Fruit fly (Drosophila melanogaster): ENCODE measurements around the gene Sec71.

The Sec71 gene

DNA sequence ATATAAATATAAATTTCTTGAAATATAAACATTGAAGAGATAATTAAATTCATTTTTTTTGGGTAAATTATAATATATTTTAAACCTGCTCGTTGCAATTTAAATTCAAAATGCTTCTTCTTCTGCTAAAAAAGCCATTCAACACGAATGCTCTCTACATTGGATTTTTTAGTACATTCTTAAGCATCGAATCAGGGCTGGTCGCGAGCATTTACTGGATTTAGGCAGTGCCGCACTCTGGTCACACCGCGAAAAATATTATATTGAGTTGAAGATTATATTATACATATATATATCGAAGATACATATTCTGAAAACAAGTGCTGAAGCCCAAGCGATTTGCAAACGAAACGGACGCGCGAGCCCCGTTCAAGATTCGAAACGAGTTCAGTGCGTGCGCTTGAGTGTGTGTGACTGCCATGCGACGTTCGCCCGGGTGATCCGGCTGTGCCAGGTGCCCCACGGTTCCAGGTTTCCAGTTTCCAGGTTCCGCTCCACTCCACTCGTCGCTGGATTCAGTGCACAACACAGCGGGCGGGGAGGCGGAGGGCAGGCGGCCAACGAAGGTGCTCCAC is 20.4 kb downstream of the Sec71 start, which contains the start of gene Sos (continued):
- TF ChIP-seq Pdp1 (GFP tag; optimal IDR thresholded peaks at IDR 0.05) (peak in 1 of 2 experiments; percentile 17), CG12236 (GFP tag; optimal IDR thresholded peaks at IDR 0.05) (no peak), ewg (GFP tag; optimal IDR thresholded peaks at IDR 0.05) (no peak), trem (tag; optimal IDR thresholded peaks at IDR 0.05) (peak; percentile 73), CG17186 (GFP tag; optimal IDR thresholded peaks at IDR 0.05) (peak; percentile 9), so (GFP tag; IDR thresholded peaks at IDR 0.05) (no peak), her (GFP tag; optimal IDR thresholded peaks at IDR 0.05) (no peak), CG15269 (tag; optimal IDR thresholded peaks at IDR 0.05) (no peak), CG2116 (GFP tag; optimal IDR thresholded peaks at IDR 0.05) (peak; percentile 38), crol (GFP tag; IDR thresholded peaks at IDR 0.05) (no peak), CG34422 (GFP tag; IDR thresholded peaks at IDR 0.05) (no peak), phol (tag; optimal IDR thresholded peaks at IDR 0.05) (peak; percentile 46), knrl (GFP tag; IDR thresholded peaks at IDR 0.05; ENCODE audit: partially characterized antibody) (peak; percentile 22; the same call in 1 of the 3 replicates), CG7928 (GFP tag; optimal IDR thresholded peaks at IDR 0.05) (peak; percentile 89), CG31365 (tag; optimal IDR thresholded peaks at IDR 0.05) (no peak), lov (optimal IDR thresholded peaks at IDR 0.05) (no peak), lov (GFP tag; IDR thresholded peaks at IDR 0.05) (no peak), CG14710 (tag; optimal IDR thresholded peaks at IDR 0.05) (peak; percentile 60), Dll (GFP tag; IDR thresholded peaks at IDR 0.05; ENCODE audit: partially characterized antibody) (0 out of 4 replicates have a peak, but pooled peaks have one; percentile 12), pros (GFP tag; optimal IDR thresholded peaks at IDR 0.05) (no peak), E2f2 (GFP tag; IDR thresholded peaks at IDR 0.05) (peak; percentile 92), CG14965 (GFP tag; optimal IDR thresholded peaks at IDR 0.05; ENCODE audit: borderline replicate concordance) (no peak), kni (GFP tag; optimal IDR thresholded peaks at IDR 0.05) (no peak), CG34224 (GFP tag; IDR thresholded peaks at IDR 0.05; ENCODE audit: partially characterized antibody) (0 out of 3 replicates have a peak, but pooled peaks have one; percentile 30), mld (GFP tag; IDR thresholded peaks at IDR 0.05; ENCODE audit: partially characterized antibody) (no peak), CG9797 (GFP tag; optimal IDR thresholded peaks at IDR 0.05) (peak; percentile 95), Stat92E (GFP tag; optimal IDR thresholded peaks at IDR 0.05) (no peak), lab (GFP tag; optimal IDR thresholded peaks at IDR 0.05) (no peak), CG11398 (GFP tag; optimal IDR thresholded peaks at IDR 0.05) (no peak), zf30C (GFP tag; optimal IDR thresholded peaks at IDR 0.05) (no peak), eve (GFP tag; optimal IDR thresholded peaks at IDR 0.05) (no peak), CG17361 (GFP tag; IDR thresholded peaks at IDR 0.05) (no peak), Ada2b (GFP tag; IDR thresholded peaks at IDR 0.05) (no peak), salm (tag; optimal IDR thresholded peaks at IDR 0.05) (no peak), wor (GFP tag; IDR thresholded peaks at IDR 0.05) (no peak), BEAF-32 (GFP tag; optimal IDR thresholded peaks at IDR 0.05) (peak; percentile 56), MESR4 (GFP tag; optimal IDR thresholded peaks at IDR 0.05) (peak; percentile 88), CG14860 (GFP tag; IDR thresholded peaks at IDR 0.05; ENCODE audit: partially characterized antibody) (no peak), CG17385 (GFP tag; optimal IDR thresholded peaks at IDR 0.05) (peak; percentile 99), MBD-R2 (GFP tag; IDR thresholded peaks at IDR 0.05) (peak; percentile 87), crp (GFP tag; optimal IDR thresholded peaks at IDR 0.05) (no peak), row (GFP tag; IDR thresholded peaks at IDR 0.05) (peak; percentile 41; the same call in 2 of the 3 replicates), Jarid2 (GFP tag; optimal IDR thresholded peaks at IDR 0.05) (no peak), CG15514 (GFP tag; optimal IDR thresholded peaks at IDR 0.05) (peak; percentile 61), tna (GFP tag; IDR thresholded peaks at IDR 0.05; ENCODE audit: partially characterized antibody) (no peak), CG30403 (GFP tag; optimal IDR thresholded peaks at IDR 0.05) (no peak), CG13287 (GFP tag; IDR thresholded peaks at IDR 0.05; ENCODE audit: partially characterized antibody) (peak; percentile 53), amos (GFP tag; IDR thresholded peaks at IDR 0.05; ENCODE audit: partially characterized antibody) (peak; percentile 17; the same call in 1 of the 2 replicates)

Data from whole organism, embryonic.